Worm (Caenorhabditis elegans) whole organism, L3 larva: ENCODE measurements around the gene nhr-214.
A peak's percentile ranks its signal among the peaks of the same experiment; 100 is the strongest.

Source experiments
- R02D3.7 ChIP-seq: fragments of 150-350 bp; optimal IDR thresholded peaks from 2 replicates; lab custom pipeline; 2014; ENCODE audit warnings: missing biosample characterization, missing genetic modification characterization
- ama-1 ChIP-seq: fragments of 150-350 bp; optimal IDR thresholded peaks from 2 replicates; lab custom pipeline; 2018
- ceh-28 ChIP-seq: fragments of 150-350 bp; optimal IDR thresholded peaks from 2 replicates; lab custom pipeline; 2014; ENCODE audit warnings: missing biosample characterization, missing genetic modification reagents, missing genetic modification characterization
- ceh-82 ChIP-seq: fragments of 150-350 bp; optimal IDR thresholded peaks from 2 replicates; lab custom pipeline; 2014; ENCODE audit warnings: missing biosample characterization, missing genetic modification characterization
- ceh-9 ChIP-seq: sonication (generic microtip); optimal IDR thresholded peaks from 2 replicates; lab custom pipeline; 2018; ENCODE audit warnings: missing biosample characterization, missing genetic modification characterization
- egl-5 ChIP-seq: fragments of 150-350 bp; optimal IDR thresholded peaks from 2 replicates; lab custom pipeline; 2017; ENCODE audit warnings: missing biosample characterization, missing genetic modification reagents, missing genetic modification characterization, inconsistent platforms
- elt-1 ChIP-seq: fragments of 150-350 bp; optimal IDR thresholded peaks from 2 replicates; lab custom pipeline; 2014; ENCODE audit warnings: missing biosample characterization, missing genetic modification characterization
- elt-2 ChIP-seq: sonication (generic microtip); optimal IDR thresholded peaks from 2 replicates; lab custom pipeline; 2016; ENCODE audit warnings: missing genetic modification reagents, mild to moderate bottlenecking, missing genetic modification characterization, missing compliant biosample characterization
- fkh-10 ChIP-seq: sonication (generic microtip); optimal IDR thresholded peaks from 2 replicates; lab custom pipeline; 2017; ENCODE audit warnings: missing biosample characterization, missing genetic modification reagents, missing genetic modification characterization
- fkh-2 ChIP-seq: fragments of 150-350 bp; optimal IDR thresholded peaks from 2 replicates; lab custom pipeline; 2014; ENCODE audit warnings: missing biosample characterization, missing genetic modification reagents, missing genetic modification characterization
- fos-1 ChIP-seq: fragments of 150-350 bp; optimal IDR thresholded peaks from 2 replicates; lab custom pipeline; 2014; ENCODE audit warnings: missing biosample characterization, missing genetic modification characterization
- hmg-11 ChIP-seq: sonication (generic microtip); optimal IDR thresholded peaks from 2 replicates; lab custom pipeline; 2016; ENCODE audit warnings: missing genetic modification characterization, missing compliant biosample characterization
- jun-1 ChIP-seq: fragments of 150-350 bp; optimal IDR thresholded peaks from 2 replicates; lab custom pipeline; 2014; ENCODE audit warnings: missing biosample characterization, missing genetic modification reagents, missing genetic modification characterization
- lin-15B ChIP-seq: fragments of 150-350 bp; optimal IDR thresholded peaks from 2 replicates; lab custom pipeline; 2014; ENCODE audit warnings: missing biosample characterization, missing genetic modification characterization
- lin-39 ChIP-seq: fragments of 150-350 bp; optimal IDR thresholded peaks from 2 replicates; lab custom pipeline; 2018; ENCODE audit warnings: missing biosample characterization, missing genetic modification reagents, missing genetic modification characterization
- lsy-12 ChIP-seq: sonication (generic microtip); optimal IDR thresholded peaks from 2 replicates; lab custom pipeline; 2016; ENCODE audit warnings: mild to moderate bottlenecking, missing genetic modification characterization, missing compliant biosample characterization
- mdl-1 ChIP-seq: fragments of 150-350 bp; optimal IDR thresholded peaks from 2 replicates; lab custom pipeline; 2014; ENCODE audit warnings: missing biosample characterization, missing genetic modification characterization
- mml-1 ChIP-seq: fragments of 150-350 bp; sonication (generic microtip); optimal IDR thresholded peaks from 3 replicates; lab custom pipeline; 2014; ENCODE audit warnings: missing biosample characterization, missing genetic modification characterization
- nfya-1 ChIP-seq: sonication (generic microtip); optimal IDR thresholded peaks from 2 replicates; lab custom pipeline; 2017; ENCODE audit warnings: missing genetic modification characterization, mild to moderate bottlenecking, missing compliant biosample characterization, antibody characterized with exemption, moderate library complexity; ENCODE audit not compliant: insufficient read depth
- nhr-12 ChIP-seq: fragments of 150-350 bp; optimal IDR thresholded peaks from 2 replicates; lab custom pipeline; 2014; ENCODE audit warnings: missing biosample characterization, missing genetic modification characterization
- nhr-23 ChIP-seq: fragments of 150-350 bp; optimal IDR thresholded peaks from 2 replicates; lab custom pipeline; 2014; ENCODE audit warnings: missing biosample characterization, missing genetic modification reagents, missing genetic modification characterization
- nhr-25 ChIP-seq: sonication (generic microtip); optimal IDR thresholded peaks from 2 replicates; lab custom pipeline; 2017; ENCODE audit warnings: missing biosample characterization, missing genetic modification characterization
- nhr-28 ChIP-seq: fragments of 150-350 bp; optimal IDR thresholded peaks from 2 replicates; lab custom pipeline; 2014; ENCODE audit warnings: missing biosample characterization, missing genetic modification characterization
- nhr-43 ChIP-seq: sonication (generic microtip); optimal IDR thresholded peaks from 2 replicates; lab custom pipeline; 2016; ENCODE audit warnings: mild to moderate bottlenecking, missing genetic modification characterization, missing compliant biosample characterization; ENCODE audit not compliant: poor library complexity, severe bottlenecking
- pha-4 ChIP-seq: fragments of 150-350 bp; optimal IDR thresholded peaks from 2 replicates; lab custom pipeline; 2014; ENCODE audit warnings: missing biosample characterization, missing genetic modification reagents, missing genetic modification characterization
- pqm-1 ChIP-seq: fragments of 150-350 bp; optimal IDR thresholded peaks from 2 replicates; lab custom pipeline; 2017; ENCODE audit warnings: missing biosample characterization, missing genetic modification characterization, inconsistent platforms
- unc-62 ChIP-seq: fragments of 150-350 bp; sonication (generic microtip); optimal IDR thresholded peaks from 4 replicates; lab custom pipeline; 2014; ENCODE audit warnings: missing biosample characterization, missing genetic modification reagents, missing genetic modification characterization
- zag-1 ChIP-seq: fragments of 150-350 bp; optimal IDR thresholded peaks from 2 replicates; lab custom pipeline; 2014; ENCODE audit warnings: missing biosample characterization, missing genetic modification characterization
- ztf-4 ChIP-seq: fragments of 150-350 bp; optimal IDR thresholded peaks from 2 replicates; lab custom pipeline; 2014; ENCODE audit warnings: missing biosample characterization, missing genetic modification characterization

Gene nhr-214

DNA sequence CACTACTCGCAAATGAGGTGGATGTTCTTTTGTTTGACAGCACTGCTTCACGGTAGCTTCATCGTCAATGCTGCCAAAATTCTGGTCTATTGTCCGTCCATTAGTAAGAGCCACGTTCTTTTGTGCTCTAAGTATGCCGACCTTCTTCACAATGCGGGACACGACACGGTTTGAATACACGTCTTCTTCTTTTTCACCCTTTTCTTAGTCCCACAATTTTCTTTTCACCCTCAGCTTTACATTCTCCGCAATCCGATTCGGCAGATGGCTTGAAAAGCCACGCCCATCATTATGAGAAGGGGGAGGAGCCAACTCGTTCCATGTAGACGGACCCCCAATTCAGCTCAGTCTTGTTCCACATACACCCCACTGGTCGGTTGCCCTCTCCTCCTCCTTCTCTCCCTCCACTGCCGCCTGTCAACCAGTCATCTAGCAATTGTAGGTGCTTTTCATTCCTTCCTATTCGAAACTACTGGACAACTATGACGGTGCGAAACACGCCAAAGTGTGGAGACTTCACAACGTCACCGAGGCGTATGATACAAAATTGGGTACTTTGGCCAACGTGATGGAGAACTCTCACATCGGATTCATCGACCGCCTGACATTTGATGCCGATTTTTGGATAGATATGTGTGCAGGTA, 10.0 kb downstream of the nhr-214 start:
- TF ChIP-seq fkh-10 (GFP tag; lab: Kevin White, UChicago) (peak; percentile 78), egl-5 (tag; lab: Kevin White, UChicago) (no peak), mdl-1 (tag; lab: Kevin White, UChicago) (no peak), fos-1 (no peak), elt-2 (tag; lab: Kevin White, UChicago) (no peak), unc-62 (GFP tag; lab: Kevin White, UChicago) (no peak), pha-4 (no peak), ceh-9 (tag; lab: Kevin White, UChicago) (no peak), nfya-1 (peak; percentile 42), ceh-82 (tag; lab: Kevin White, UChicago) (no peak), nhr-43 (no peak), R02D3.7 (tag; lab: Kevin White, UChicago) (no peak), lin-39 (tag; lab: Kevin White, UChicago) (no peak), ama-1 (peak; percentile 86), nhr-12 (tag; lab: Kevin White, UChicago) (no peak), fkh-2 (tag; lab: Kevin White, UChicago) (no peak), mml-1 (no peak), nhr-25 (tag; lab: Kevin White, UChicago) (no peak), hmg-11 (peak; percentile 33), ceh-28 (tag; lab: Kevin White, UChicago) (no peak), ztf-4 (tag; lab: Kevin White, UChicago) (no peak), elt-1 (no peak)

DNA sequence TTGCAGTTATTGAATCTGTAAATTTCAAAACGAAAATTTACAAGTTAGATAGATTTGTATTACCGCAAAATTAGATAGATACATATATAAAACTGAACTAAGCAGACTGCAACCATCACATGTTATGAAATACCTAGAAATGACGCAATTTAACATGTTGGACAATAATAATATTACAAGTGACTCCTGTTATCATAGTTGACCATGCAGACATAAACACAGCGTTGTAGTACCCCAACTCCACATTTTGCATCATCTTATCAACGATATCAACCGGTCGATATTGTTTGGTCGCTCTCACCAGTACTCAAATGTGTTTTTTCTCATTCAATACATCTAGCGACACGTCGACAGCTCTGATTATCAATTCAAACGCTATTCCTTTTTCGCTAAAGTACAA, 10.6 kb downstream of the nhr-214 start, which contains the start of gene ugt-50:
TSS of gene ugt-50 (plus strand) at position 268 of the 400 bp plus-strand sequence.
- peak; percentile 12 for TF ChIP-seq ceh-28 (tag; lab: Kevin White, UChicago)
- TF ChIP-seq fkh-2 (tag; lab: Kevin White, UChicago) = no peak
- no peak for TF ChIP-seq unc-62 (GFP tag; lab: Kevin White, UChicago)
- peak; percentile 73 for TF ChIP-seq pqm-1 (tag; lab: Kevin White, UChicago)
- peak; percentile 6 for TF ChIP-seq nhr-43
- peak; percentile 92 for TF ChIP-seq elt-2 (tag; lab: Kevin White, UChicago)
- peak; percentile 26 for TF ChIP-seq jun-1 (tag; lab: Kevin White, UChicago)
- TF ChIP-seq, all 47 proteins: peak for 5

DNA sequence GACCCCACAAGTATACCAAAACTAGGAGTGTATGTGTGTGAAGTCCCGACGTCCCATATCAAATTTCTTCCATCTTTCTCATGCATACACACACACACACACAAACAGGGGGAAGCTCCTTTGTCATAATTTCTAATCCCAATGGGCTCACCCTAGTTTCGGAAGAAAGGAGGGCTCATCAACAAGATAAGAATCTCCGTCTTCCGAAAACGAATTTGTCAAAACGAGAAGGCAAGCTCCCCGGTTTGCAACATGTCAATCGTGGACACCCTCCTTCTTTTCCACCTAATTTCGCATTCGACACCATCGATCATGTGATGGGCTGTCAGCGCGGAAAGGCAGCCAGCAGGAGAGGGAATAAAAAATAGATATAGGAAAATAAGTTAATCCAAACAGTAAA, 11.5 kb downstream of the nhr-214 start:
- TF ChIP-seq lin-39 (tag; lab: Kevin White, UChicago) (peak; percentile 97), nhr-43 (no peak), ceh-28 (tag; lab: Kevin White, UChicago) (no peak), zag-1 (tag; lab: Kevin White, UChicago) (peak; percentile 23), egl-5 (tag; lab: Kevin White, UChicago) (no peak), elt-2 (tag; lab: Kevin White, UChicago) (peak; percentile 7), unc-62 (GFP tag; lab: Kevin White, UChicago) (peak; percentile 96), elt-1 (peak; percentile 87), nfya-1 (peak; percentile 45)
- TF ChIP-seq, all 47 proteins: peak for 6

DNA sequence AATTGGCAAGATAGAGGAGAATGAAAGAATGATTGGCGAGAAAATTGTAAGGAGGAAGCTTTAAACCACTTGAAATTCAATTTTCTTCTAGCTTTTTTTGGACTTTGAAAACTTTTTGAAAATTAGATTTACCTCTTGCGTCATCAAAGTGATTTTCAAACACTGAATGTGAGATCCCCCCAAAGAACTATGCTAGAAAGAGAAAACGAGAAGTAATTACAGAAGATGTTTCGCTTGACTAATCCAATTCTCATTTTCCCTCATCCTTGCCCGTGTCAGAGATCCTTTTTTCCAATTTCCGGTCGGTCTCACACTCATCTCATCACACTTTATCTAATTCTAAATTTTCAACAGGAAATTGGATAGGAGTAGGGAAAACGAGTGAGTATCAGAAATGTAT, 12.0 kb downstream of the nhr-214 start:
- TF ChIP-seq fkh-10 (GFP tag; lab: Kevin White, UChicago) (peak; percentile 94), R02D3.7 (tag; lab: Kevin White, UChicago) (no peak), nfya-1 (peak; percentile 2)
- TF ChIP-seq, all 47 proteins: peak for 2

DNA sequence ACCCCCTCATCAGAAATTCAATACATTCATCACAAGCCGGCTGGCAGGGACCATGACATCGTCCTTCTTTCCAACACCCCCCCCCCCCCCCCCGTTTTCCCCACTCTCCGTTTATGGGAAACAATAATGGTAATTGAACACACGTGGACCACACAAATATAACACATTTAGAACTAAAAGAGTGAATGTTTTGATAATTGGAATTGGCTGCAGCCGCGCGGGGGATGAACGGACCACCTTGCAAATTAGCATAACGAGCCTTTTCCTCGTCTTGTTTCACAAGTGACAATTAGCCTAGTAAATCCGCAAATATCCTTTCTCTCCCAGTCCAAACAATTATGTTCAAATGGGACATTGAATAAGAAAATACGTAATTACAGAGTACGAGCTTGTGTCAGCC, 13.2 kb downstream of the nhr-214 start:
- no peak for TF ChIP-seq lin-15B
- TF ChIP-seq nhr-25 (tag; lab: Kevin White, UChicago) = peak; percentile 4

DNA sequence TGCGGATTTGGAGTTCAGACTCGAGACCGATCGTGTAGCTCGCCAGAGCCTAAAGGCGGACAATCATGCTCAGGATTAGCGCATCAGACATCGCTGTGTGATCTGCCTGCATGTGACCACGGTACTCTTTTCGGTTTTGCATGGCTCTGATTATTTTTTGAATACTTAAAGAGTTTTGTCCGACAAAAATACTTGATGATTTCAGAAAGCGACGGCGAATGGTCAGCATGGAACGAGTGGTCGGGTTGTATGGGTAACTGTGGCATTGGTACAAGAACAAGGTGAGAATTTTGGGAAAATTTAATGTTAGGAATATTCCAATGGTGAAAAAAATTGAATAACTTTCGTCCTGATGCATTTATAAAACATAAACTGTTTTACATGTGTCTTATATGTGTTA, 14.4 kb downstream of the nhr-214 start:
- TF ChIP-seq nhr-28 (tag; lab: Kevin White, UChicago) = no peak
- TF ChIP-seq nhr-25 (tag; lab: Kevin White, UChicago) = peak; percentile 6
- TF ChIP-seq elt-2 (tag; lab: Kevin White, UChicago) = no peak

DNA sequence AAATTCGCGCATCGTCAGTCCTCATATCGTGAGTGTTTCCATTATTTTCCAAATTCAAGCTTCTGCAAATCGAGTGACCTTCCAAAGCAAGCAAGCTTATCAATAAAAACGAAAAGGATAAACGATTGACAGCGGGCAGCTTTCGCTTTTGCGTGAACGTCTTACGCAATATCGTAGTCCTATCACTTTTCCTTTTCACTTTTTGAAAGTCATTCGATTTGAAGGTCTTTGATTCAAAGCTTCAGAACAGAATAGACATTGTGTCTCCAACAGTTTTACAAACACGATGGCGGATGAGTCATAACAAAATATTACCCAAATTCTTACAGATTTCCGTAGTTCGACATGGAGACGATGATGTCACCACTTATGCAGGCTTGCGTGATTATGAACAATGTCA, 22.3 kb downstream of the nhr-214 start:
- no peak for TF ChIP-seq fkh-2 (tag; lab: Kevin White, UChicago)
- TF ChIP-seq jun-1 (tag; lab: Kevin White, UChicago) = no peak
- TF ChIP-seq mdl-1 (tag; lab: Kevin White, UChicago) = no peak
- peak; percentile 31 for TF ChIP-seq nhr-23 (tag; lab: Kevin White, UChicago)
- no peak for TF ChIP-seq lsy-12
- TF ChIP-seq nhr-43 = peak; percentile 17
- peak; percentile 14 for TF ChIP-seq nfya-1
- TF ChIP-seq elt-2 (tag; lab: Kevin White, UChicago) = no peak
- peak; percentile 91 for TF ChIP-seq nhr-25 (tag; lab: Kevin White, UChicago)
